Fruit fly (Drosophila melanogaster): ENCODE results near the gene CG31635.

CG31635 gene

DNA sequence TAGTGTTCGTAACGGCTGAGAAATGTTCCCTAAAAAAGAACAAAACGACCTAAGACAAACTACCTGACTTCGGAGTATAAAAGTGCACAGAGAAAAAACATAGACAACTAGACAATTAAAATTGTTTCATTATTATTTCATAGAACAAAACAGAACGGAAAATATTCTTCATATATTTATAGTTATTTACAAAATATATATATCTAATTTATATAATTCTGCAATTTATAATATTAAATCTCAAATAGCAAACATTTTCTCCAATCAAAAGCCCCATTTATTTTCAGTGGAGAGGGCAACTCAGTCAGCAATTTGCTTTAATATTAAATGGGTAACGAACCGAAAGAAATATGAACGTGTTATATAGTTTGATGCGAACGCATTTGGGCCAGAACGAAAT lies 53.9 kb downstream of the CG31635 start:
- TF ChIP-seq GATAd (GFP tag; optimal IDR thresholded peaks at IDR 0.05) (no peak), dl (GFP tag; optimal IDR thresholded peaks at IDR 0.05; ENCODE audit: insufficient read depth in 1 of 2, partially characterized antibody in 2 of 2) (no peak), CG9705 (GFP tag; optimal IDR thresholded peaks at IDR 0.05) (no peak), OdsH (GFP tag; optimal IDR thresholded peaks at IDR 0.05) (no peak), Myc (optimal IDR thresholded peaks at IDR 0.05) (no peak)

- TF ChIP-seq OdsH (GFP tag; optimal IDR thresholded peaks at IDR 0.05) (no peak), HLH106 (tag; optimal IDR thresholded peaks at IDR 0.05) (no peak), Rel (GFP tag; optimal IDR thresholded peaks at IDR 0.05) (no peak), Rel (tag; optimal IDR thresholded peaks at IDR 0.05) (no peak), psq (GFP tag; optimal IDR thresholded peaks at IDR 0.05) (no peak), br (GFP tag; optimal IDR thresholded peaks at IDR 0.05) (no peak), jim (GFP tag; optimal IDR thresholded peaks at IDR 0.05) (no peak), pan (optimal IDR thresholded peaks at IDR 0.05) (no peak), rgr (GFP tag; optimal IDR thresholded peaks at IDR 0.05) (no peak), Vsx2 (GFP tag; optimal IDR thresholded peaks at IDR 0.05; ENCODE audit: partially characterized antibody) (no peak), dl (GFP tag; optimal IDR thresholded peaks at IDR 0.05; ENCODE audit: insufficient read depth in 1 of 2, partially characterized antibody in 2 of 2) (no peak)
Observed at dm6 chr2L:6584346-6584745, 64.6 kb downstream of the CG31635 start.

All from whole organism, wandering third instar larva.